Fruit fly (Drosophila melanogaster): ENCODE data around the gene CG9135.

Gene CG9135

dm6 chr2L:6088371-6089365 is 38.1 kb downstream of the CG9135 start (continued):
- peak in 1 of 2 experiments; percentile 91 for TF ChIP-seq tll (GFP tag; optimal IDR thresholded peaks at IDR 0.05)
- TF ChIP-seq slou (GFP tag; optimal IDR thresholded peaks at IDR 0.05), result no peak
- no peak for TF ChIP-seq Oaz (GFP tag; IDR thresholded peaks at IDR 0.05)
- peak; percentile 69 for TF ChIP-seq HLHmδ (GFP tag; optimal IDR thresholded peaks at IDR 0.05)
- no peak for TF ChIP-seq CG6254 (GFP tag; optimal IDR thresholded peaks at IDR 0.05)
- peak; percentile 64 for TF ChIP-seq scrt (GFP tag; optimal IDR thresholded peaks at IDR 0.05)
- TF ChIP-seq Xbp1 (GFP tag; optimal IDR thresholded peaks at IDR 0.05), result no peak
- peak; percentile 47; the same call in 1 of the 2 replicates for TF ChIP-seq ato (GFP tag; IDR thresholded peaks at IDR 0.05; ENCODE audit: partially characterized antibody)

dm6 chr2L:6089604-6090198 is 39.1 kb downstream of the CG9135 start:
- TF ChIP-seq CG2889 (GFP tag; IDR thresholded peaks at IDR 0.05) (no peak), otp (GFP tag; IDR thresholded peaks at IDR 0.05) (no peak), unpg (GFP tag; optimal IDR thresholded peaks at IDR 0.05) (no peak), exex (tag; optimal IDR thresholded peaks at IDR 0.05) (peak; percentile 68), grn (GFP tag; optimal IDR thresholded peaks at IDR 0.05) (peak; percentile 61), CG33557 (GFP tag; optimal IDR thresholded peaks at IDR 0.05) (no peak), Dek (tag; optimal IDR thresholded peaks at IDR 0.05) (no peak), Med (GFP tag) (peak; percentile 19), sd (tag; optimal IDR thresholded peaks at IDR 0.05) (peak; percentile 59), mirr (GFP tag; optimal IDR thresholded peaks at IDR 0.05) (peak; percentile 89), GATAe (GFP tag; conservative IDR thresholded peaks at IDR 0.05) (peak; percentile 80), sens (GFP tag) (peak; percentile 2), Xrp1 (GFP tag; IDR thresholded peaks at IDR 0.05) (no peak)

dm6 chr2L:6090365-6090764 is 39.8 kb downstream of the CG9135 start:
- TF ChIP-seq CG13287 (GFP tag; IDR thresholded peaks at IDR 0.05; ENCODE audit: partially characterized antibody), result no peak
- TF ChIP-seq CG4707 (GFP tag; optimal IDR thresholded peaks at IDR 0.05), result no peak
- TF ChIP-seq Kr (GFP tag; optimal IDR thresholded peaks at IDR 0.05), result no peak
- TF ChIP-seq sqz (GFP tag; optimal IDR thresholded peaks at IDR 0.05), result peak; percentile 15
- peak; percentile 68 for TF ChIP-seq CG10543 (GFP tag; optimal IDR thresholded peaks at IDR 0.05)
- TF ChIP-seq ara (GFP tag; IDR thresholded peaks at IDR 0.05), result no peak
- no peak for TF ChIP-seq dysf (GFP tag; IDR thresholded peaks at IDR 0.05)
- TF ChIP-seq Nf-YA (GFP tag; IDR thresholded peaks at IDR 0.05), result no peak
- TF ChIP-seq crol (GFP tag; IDR thresholded peaks at IDR 0.05), result peak; percentile 79
- no peak for TF ChIP-seq hth (optimal IDR thresholded peaks at IDR 0.05)
- TF ChIP-seq D19B (GFP tag; optimal IDR thresholded peaks at IDR 0.05), result no peak
- no peak for TF ChIP-seq CG1832 (GFP tag; optimal IDR thresholded peaks at IDR 0.05)
- no peak for TF ChIP-seq CG4617 (GFP tag; optimal IDR thresholded peaks at IDR 0.05; ENCODE audit: borderline replicate concordance)
- TF ChIP-seq abd-A (tag; optimal IDR thresholded peaks at IDR 0.05), result peak; percentile 75
- TF ChIP-seq mirr (GFP tag; optimal IDR thresholded peaks at IDR 0.05), result peak; percentile 64
- TF ChIP-seq PHDP (tag; optimal IDR thresholded peaks at IDR 0.05), result no peak
- no peak for TF ChIP-seq Stat92E (GFP tag; optimal IDR thresholded peaks at IDR 0.05)
- no peak for TF ChIP-seq maf-S (GFP tag; optimal IDR thresholded peaks at IDR 0.05)
- no peak for TF ChIP-seq CG4360 (GFP tag; IDR thresholded peaks at IDR 0.05)
- no peak for TF ChIP-seq CG11504 (tag; optimal IDR thresholded peaks at IDR 0.05)
- TF ChIP-seq H2.0 (GFP tag; IDR thresholded peaks at IDR 0.05), result no peak
- peak; percentile 86; the same call in 2 of the 4 replicates for TF ChIP-seq chinmo (GFP tag; IDR thresholded peaks at IDR 0.05; ENCODE audit: partially characterized antibody)
- TF ChIP-seq B-H1 (GFP tag; IDR thresholded peaks at IDR 0.05), result no peak
- no peak for TF ChIP-seq CG10321 (GFP tag; IDR thresholded peaks at IDR 0.05)
- TF ChIP-seq rib (GFP tag; IDR thresholded peaks at IDR 0.05), result peak; percentile 69; the same call in 1 of the 2 replicates
